Worm (Caenorhabditis elegans) whole organism, young adult: ENCODE results near the gene zyg-8.

Source experiments
- D2030.7 ChIP-seq: fragments of 200-800 bp; sonication (Bioruptor generic); IDR thresholded peaks from 2 replicates; pipeline ENCODE4 v1.3.6; 2022; ENCODE audit warnings: missing genetic modification reagents, missing genetic modification characterization, missing compliant biosample characterization
- Y56A3A.18 ChIP-seq: fragments of 200-800 bp; sonication (Bioruptor generic); IDR thresholded peaks from 2 replicates; pipeline ENCODE4 v1.3.6; 2022; ENCODE audit warnings: missing genetic modification reagents, missing genetic modification characterization, missing compliant biosample characterization
- ceh-91 ChIP-seq: fragments of 200-800 bp; sonication (Bioruptor generic); IDR thresholded peaks from 2 replicates; pipeline ENCODE4 v1.3.6; 2022; ENCODE audit warnings: missing genetic modification reagents, missing genetic modification characterization, missing compliant biosample characterization
- ets-4 ChIP-seq: fragments of 200-800 bp; sonication (Bioruptor generic); optimal IDR thresholded peaks from 2 replicates; lab custom pipeline; 2018; ENCODE audit warnings: mild to moderate bottlenecking, missing genetic modification characterization, missing compliant biosample characterization
- mxl-1 ChIP-seq: sonication (generic microtip); optimal IDR thresholded peaks from 2 replicates; lab custom pipeline; 2016; ENCODE audit warnings: missing genetic modification characterization, missing compliant biosample characterization
- nfya-1 ChIP-seq: sonication (generic microtip); optimal IDR thresholded peaks from 2 replicates; lab custom pipeline; 2017; ENCODE audit warnings: antibody characterized with exemption, missing compliant biosample characterization, missing genetic modification characterization, borderline replicate concordance; ENCODE audit not compliant: insufficient read depth
- sea-2 ChIP-seq: fragments of 200-800 bp; sonication (Bioruptor generic); IDR thresholded peaks from 2 replicates; pipeline ENCODE4 v1.3.6; 2022; ENCODE audit warnings: missing genetic modification characterization, missing compliant biosample characterization

- TF ChIP-seq nfya-1 (tag; lab: Kevin White, UChicago): no peak
- no peak for TF ChIP-seq ets-4 (GFP tag; lab: Kevin White, UChicago)
- no peak for TF ChIP-seq sea-2 (GFP tag; lab: Robert Waterston, UW)
- TF ChIP-seq D2030.7 (GFP tag; lab: Robert Waterston, UW): no peak
- TF ChIP-seq ceh-91: no peak
- TF ChIP-seq mxl-1 (tag; lab: Kevin White, UChicago): no peak
- TF ChIP-seq Y56A3A.18 (GFP tag; lab: Robert Waterston, UW): no peak
Measured at ce11 chrIII:12107441-12107840, 45.9 kb downstream of the zyg-8 start, which contains the start of the genes cest-12 and lonp-2.
